Worm (Caenorhabditis elegans): ENCODE data around the gene tat-1.

tat-1 gene

ce11 chrIII:12425846-12426405 lies 4.4 kb upstream of the tat-1 start:
- TF ChIP-seq dpl-1 (GFP tag; optimal IDR thresholded peaks at IDR 0.05) (peak; percentile 14), ama-1 (optimal IDR thresholded peaks at IDR 0.05) (no peak), ama-1 (GFP tag; optimal IDR thresholded peaks at IDR 0.05) (peak in 1 of 2 experiments; percentile 65), K12H6.12 (tag; optimal IDR thresholded peaks at IDR 0.05) (no peak), F49E8.2 (tag; optimal IDR thresholded peaks at IDR 0.05; ENCODE audit: insufficient read depth) (no peak), somi-1 (GFP tag; optimal IDR thresholded peaks at IDR 0.05) (no peak)

- TF ChIP-seq zim-3 (tag; optimal IDR thresholded peaks at IDR 0.05) (no peak), cebp-1 (GFP tag; IDR thresholded peaks at IDR 0.05) (no peak), cebp-1 (tag; optimal IDR thresholded peaks at IDR 0.05) (no peak), lin-54 (GFP tag; optimal IDR thresholded peaks at IDR 0.05) (no peak), ama-1 (optimal IDR thresholded peaks at IDR 0.05) (no peak), ama-1 (GFP tag; optimal IDR thresholded peaks at IDR 0.05) (peak in 1 of 2 experiments; percentile 5), hlh-12 (tag; optimal IDR thresholded peaks at IDR 0.05) (no peak)
Measured at ce11 chrIII:12424663-12425062, 3.1 kb upstream of the tat-1 start.

DNA sequence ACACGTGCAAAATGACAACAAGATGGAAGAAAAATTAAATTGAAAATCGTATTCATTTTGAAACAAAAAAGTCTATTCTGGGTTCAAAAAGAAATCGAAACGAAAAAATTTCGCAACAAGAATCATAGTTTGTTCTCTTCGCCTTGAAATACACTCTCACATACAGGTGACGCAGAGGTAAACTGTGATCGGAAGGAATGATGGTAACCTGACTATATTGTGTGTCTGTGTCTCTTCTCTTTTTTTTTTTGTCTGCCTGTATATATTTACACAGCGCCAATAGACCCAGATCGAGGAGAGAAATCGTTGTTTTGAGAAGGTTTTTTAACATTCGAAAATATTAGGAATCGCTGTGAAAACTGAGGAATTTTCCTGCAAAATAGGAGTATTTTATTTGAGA lies 2.5 kb upstream of the tat-1 start:
- TF ChIP-seq nfya-1 (tag; optimal IDR thresholded peaks at IDR 0.05; ENCODE audit: borderline replicate concordance, insufficient read depth) (no peak), attf-5 (GFP tag; optimal IDR thresholded peaks at IDR 0.05) (peak; percentile 51), repo-1 (tag; optimal IDR thresholded peaks at IDR 0.05) (no peak), hmg-1.2 (GFP tag; IDR thresholded peaks at IDR 0.05) (peak; percentile 20; the same call in 1 of the 2 replicates), nhr-80 (tag; optimal IDR thresholded peaks at IDR 0.05) (peak; percentile 69), pha-4 (tag; optimal IDR thresholded peaks at IDR 0.05) (peak; percentile 71), cebp-1 (GFP tag; IDR thresholded peaks at IDR 0.05) (peak; percentile 90), cebp-1 (tag; optimal IDR thresholded peaks at IDR 0.05) (peak; percentile 92), ztf-28 (GFP tag; IDR thresholded peaks at IDR 0.05) (no peak), nhr-90 (tag; optimal IDR thresholded peaks at IDR 0.05) (no peak), dpl-1 (GFP tag; optimal IDR thresholded peaks at IDR 0.05) (no peak), ztf-3 (GFP tag; optimal IDR thresholded peaks at IDR 0.05) (no peak), unc-62 (GFP tag; optimal IDR thresholded peaks at IDR 0.05) (no peak), tbp1 (GFP tag; optimal IDR thresholded peaks at IDR 0.05) (no peak), nhr-120 (GFP tag; IDR thresholded peaks at IDR 0.05) (no peak), madf-6 (GFP tag; IDR thresholded peaks at IDR 0.05) (no peak), chd-7 (tag; optimal IDR thresholded peaks at IDR 0.05) (no peak), F49E8.2 (tag; optimal IDR thresholded peaks at IDR 0.05; ENCODE audit: insufficient read depth) (no peak), gei-17 (GFP tag; optimal IDR thresholded peaks at IDR 0.05) (no peak)

DNA sequence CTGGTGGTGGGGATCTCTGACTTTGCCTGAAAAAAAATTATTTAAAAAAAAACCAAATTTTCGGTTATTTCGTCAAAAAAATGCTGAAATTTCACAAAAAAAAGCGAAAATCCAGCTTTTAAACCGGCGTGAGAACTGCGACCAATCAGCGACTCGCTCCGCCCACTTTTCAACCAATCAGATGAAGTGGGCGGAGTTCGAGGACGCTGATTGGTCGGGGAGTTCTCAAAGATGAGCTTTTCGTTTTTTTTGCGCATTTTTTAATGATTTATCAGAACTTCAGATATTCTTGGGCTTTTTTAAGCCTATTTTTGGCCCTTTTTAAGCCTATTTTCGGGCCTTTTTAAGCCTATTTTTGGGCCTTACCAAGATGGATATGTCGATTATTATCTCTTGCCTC lies 1.3 kb downstream of the tat-1 start:
- TF ChIP-seq ceh-58 (GFP tag; IDR thresholded peaks at IDR 0.05) (no peak), nfyb-1 (GFP tag; IDR thresholded peaks at IDR 0.05) (peak; percentile 60; the same call in 1 of the 2 replicates)

DNA sequence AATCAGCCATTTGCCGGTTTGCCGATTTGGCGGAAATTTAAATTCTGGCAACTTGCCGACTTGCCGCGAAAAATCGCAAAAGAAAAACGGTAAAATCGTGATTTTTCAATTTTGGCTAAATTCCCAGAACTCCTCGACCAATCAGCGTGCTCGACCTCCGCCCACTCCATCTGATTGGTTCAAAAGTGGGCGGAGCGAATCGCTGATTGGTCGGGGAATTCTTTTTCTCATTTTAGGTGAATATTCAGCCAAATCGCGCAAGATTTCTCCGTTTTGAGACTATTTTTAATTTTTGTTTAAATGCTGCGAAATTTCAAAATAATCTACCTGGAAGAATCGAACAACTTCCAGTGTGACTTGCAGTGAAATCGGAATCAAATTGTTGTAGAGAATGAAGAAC lies 7.0 kb downstream of the tat-1 start:
- no peak for TF ChIP-seq ets-4 (GFP tag; optimal IDR thresholded peaks at IDR 0.05)
- TF ChIP-seq B0019.2 (GFP tag; conservative IDR thresholded peaks at IDR 0.05), result no peak
- TF ChIP-seq bed-2 (GFP tag; IDR thresholded peaks at IDR 0.05), result no peak
- TF ChIP-seq mes-4 (tag; optimal IDR thresholded peaks at IDR 0.05), result no peak

Data from whole organism, young adult.